Worm (Caenorhabditis elegans) whole organism, early embryonic: Measurements from ENCODE around the gene eif-2Bgamma.
A peak's percentile ranks its signal among the peaks of the same experiment; 100 is the strongest.
"Not testable (repeated sequence)": the region's sequence is repeated elsewhere in the genome, so short reads cannot be mapped to it uniquely, and the experiment has no call there.

ENCODE experiments used
- B0310.2 ChIP-seq: sonication (generic microtip); optimal IDR thresholded peaks from 2 replicates; lab custom pipeline; 2016; ENCODE audit warnings: mild to moderate bottlenecking, missing genetic modification characterization, missing compliant biosample characterization
- F13C5.2 ChIP-seq: sonication (generic microtip); optimal IDR thresholded peaks from 2 replicates; lab custom pipeline; 2017; ENCODE audit warnings: mild to moderate bottlenecking, missing genetic modification characterization, inconsistent platforms, missing compliant biosample characterization
- aly-1 ChIP-seq: sonication (generic microtip); optimal IDR thresholded peaks from 2 replicates; lab custom pipeline; 2016; ENCODE audit warnings: missing genetic modification characterization, missing compliant biosample characterization
- ama-1 ChIP-seq: fragments of 150-350 bp; optimal IDR thresholded peaks from 2 replicates; lab custom pipeline; 2014
- ceh-13 ChIP-seq: fragments of 200-800 bp; sonication (Bioruptor generic); optimal IDR thresholded peaks from 2 replicates; lab custom pipeline; 2018; ENCODE audit warnings: mild to moderate bottlenecking, missing genetic modification characterization, missing compliant biosample characterization
- ceh-36 ChIP-seq: sonication (generic microtip); optimal IDR thresholded peaks from 2 replicates; lab custom pipeline; 2016; ENCODE audit warnings: missing genetic modification characterization, inconsistent platforms, missing compliant biosample characterization
- ets-7 ChIP-seq: sonication (generic microtip); optimal IDR thresholded peaks from 2 replicates; lab custom pipeline; 2016; ENCODE audit warnings: missing genotype, missing genetic modification characterization, missing compliant biosample characterization
- flt-1 ChIP-seq: fragments of 200-800 bp; sonication (Bioruptor generic); IDR thresholded peaks from 2 replicates; pipeline ENCODE4 v1.3.6; 2022; ENCODE audit warnings: missing genetic modification characterization, missing compliant biosample characterization
- hmbx-1 ChIP-seq: sonication (generic microtip); optimal IDR thresholded peaks from 2 replicates; lab custom pipeline; 2016; ENCODE audit warnings: mild to moderate bottlenecking, missing genetic modification characterization, missing compliant biosample characterization
- hmg-4 ChIP-seq: fragments of 200-800 bp; sonication (Bioruptor generic); optimal IDR thresholded peaks from 2 replicates; lab custom pipeline; 2018; ENCODE audit warnings: mild to moderate bottlenecking, missing genetic modification characterization, missing compliant biosample characterization
- hnd-1 ChIP-seq: sonication (generic microtip); optimal IDR thresholded peaks from 2 replicates; lab custom pipeline; 2016; ENCODE audit warnings: missing genetic modification characterization, missing compliant biosample characterization
- pes-1 ChIP-seq: fragments of 200-800 bp; sonication (Bioruptor generic); IDR thresholded peaks from 2 replicates; pipeline ENCODE4 v1.3.6; 2022; ENCODE audit warnings: missing genetic modification reagents, missing genetic modification characterization, missing compliant biosample characterization
- scrt-1 ChIP-seq: fragments of 200-800 bp; sonication (Bioruptor generic); IDR thresholded peaks from 2 replicates; pipeline ENCODE4 v1.3.6; 2022; ENCODE audit warnings: missing genetic modification characterization, missing compliant biosample characterization
- sea-1 ChIP-seq: fragments of 200-800 bp; sonication (Bioruptor generic); conservative IDR thresholded peaks from 2 replicates; pipeline ENCODE4 v1.3.6; 2022; ENCODE audit warnings: missing genetic modification characterization, missing compliant biosample characterization
- tbx-11 ChIP-seq: fragments of 200-800 bp; sonication (Bioruptor generic); IDR thresholded peaks from 2 replicates; pipeline ENCODE4 v1.3.6; 2022; ENCODE audit warnings: missing genetic modification characterization, missing compliant biosample characterization
- tbx-37 ChIP-seq: fragments of 200-800 bp; sonication (Bioruptor generic); conservative IDR thresholded peaks from 2 replicates; pipeline ENCODE4 v1.3.6; 2022; ENCODE audit warnings: missing genetic modification reagents, missing genetic modification characterization, missing compliant biosample characterization
- tra-4 ChIP-seq: sonication (generic microtip); optimal IDR thresholded peaks from 2 replicates; lab custom pipeline; 2017; ENCODE audit warnings: missing genetic modification characterization, missing compliant biosample characterization

The eif-2Bgamma gene

DNA sequence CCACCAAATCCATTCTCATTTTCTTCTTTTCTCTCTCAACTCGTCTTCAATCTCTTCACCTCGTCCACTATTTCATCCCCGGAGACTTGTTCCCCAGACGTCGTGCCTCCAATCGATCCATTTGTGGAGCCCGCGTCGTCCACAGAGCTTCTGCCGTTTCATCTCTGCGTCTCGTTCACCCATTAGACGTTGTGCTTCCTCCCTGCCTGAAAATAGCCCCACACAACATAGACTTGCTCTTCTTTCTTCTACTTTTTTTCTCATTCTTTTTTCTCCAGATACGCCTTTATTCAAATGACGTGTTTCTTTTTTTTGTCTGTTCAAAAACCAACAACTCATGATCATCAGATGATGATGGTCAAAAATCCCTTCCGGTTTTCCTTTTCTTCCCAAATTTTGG lies 25.5 kb upstream of the eif-2Bgamma start:
- no peak for TF ChIP-seq ets-7 (tag; lab: Kevin White, UChicago)
- TF ChIP-seq tra-4 (tag; lab: Kevin White, UChicago) = no peak
- no peak for TF ChIP-seq scrt-1 (GFP tag; lab: Robert Waterston, UW)
- no peak for TF ChIP-seq ceh-13 (GFP tag; lab: Kevin White, UChicago)
- TF ChIP-seq flt-1 (GFP tag; lab: Robert Waterston, UW) = no peak
- TF ChIP-seq hnd-1 (tag; lab: Kevin White, UChicago) = no peak
- TF ChIP-seq sea-1 (GFP tag; lab: Robert Waterston, UW) = no peak
- TF ChIP-seq hmbx-1 (tag; lab: Kevin White, UChicago) = no peak
- TF ChIP-seq tbx-37 = no peak
- TF ChIP-seq tbx-11 (GFP tag; lab: Robert Waterston, UW) = no peak
- no peak for TF ChIP-seq ama-1 (lab: Kevin White, UChicago)
- TF ChIP-seq B0310.2 = no peak
- no peak for TF ChIP-seq ceh-36 (tag; lab: Kevin White, UChicago)
- TF ChIP-seq F13C5.2 = no peak
- no peak for TF ChIP-seq hmg-4 (GFP tag; lab: Kevin White, UChicago)
- TF ChIP-seq aly-1 (tag; lab: Kevin White, UChicago) = no peak
- TF ChIP-seq pes-1 = no peak

DNA sequence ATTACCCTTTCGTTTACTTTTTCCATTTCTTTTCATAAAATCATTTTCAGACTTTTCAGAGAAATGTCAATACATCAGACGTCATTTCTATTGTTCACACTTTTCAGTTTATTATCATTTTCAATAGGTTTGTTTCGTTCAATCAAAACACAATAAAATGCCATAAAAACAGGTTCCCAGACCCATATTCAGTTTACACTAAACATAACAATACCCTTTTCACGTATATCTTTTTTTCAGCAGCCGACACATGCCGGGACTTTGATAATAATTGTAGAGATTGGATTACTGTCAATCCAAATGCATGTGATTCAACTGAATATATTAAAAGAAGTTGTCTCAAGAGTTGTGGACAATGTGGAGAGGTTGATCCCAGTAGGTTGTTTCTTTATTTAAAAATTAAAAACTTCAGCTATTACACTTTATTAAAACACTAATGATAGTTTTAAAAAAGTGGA lies 22.4 kb upstream of the eif-2Bgamma start, which contains the start of gene C15F1.1:
Gene C15F1.1, plus strand, starts transcription at position 51 of the 458 bp plus-strand sequence.
- no peak for TF ChIP-seq tra-4 (tag; lab: Kevin White, UChicago)
- TF ChIP-seq ceh-13 (GFP tag; lab: Kevin White, UChicago) = no peak
- no peak for TF ChIP-seq B0310.2
- no peak for TF ChIP-seq hmbx-1 (tag; lab: Kevin White, UChicago)

DNA sequence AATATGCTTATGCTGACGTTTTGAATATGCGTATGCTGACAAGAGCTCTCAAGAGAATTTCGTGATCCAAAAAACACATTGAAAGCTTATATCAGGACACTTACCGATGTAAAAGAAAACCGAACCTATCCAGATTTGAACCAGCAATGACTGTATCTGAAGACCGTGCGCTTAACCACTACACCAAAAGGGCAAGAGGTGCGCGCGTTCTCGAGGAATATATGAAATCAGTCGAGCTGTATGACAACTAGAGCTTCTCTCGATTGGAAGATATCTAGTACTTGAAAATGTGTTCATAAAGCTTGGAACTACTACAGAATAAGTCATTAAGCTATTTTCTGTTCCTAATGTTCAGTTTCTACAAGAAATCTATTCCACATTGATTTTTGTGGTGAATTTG lies 15.5 kb upstream of the eif-2Bgamma start:
- TF ChIP-seq tbx-37 (0 out of 2 replicates have a peak, but pooled peaks have one; percentile 44), scrt-1 (GFP tag; lab: Robert Waterston, UW) (peak; percentile 66; the same call in 1 of the 2 replicates), tbx-11 (GFP tag; lab: Robert Waterston, UW) (0 out of 2 replicates have a peak, but pooled peaks have one; percentile 57)

DNA sequence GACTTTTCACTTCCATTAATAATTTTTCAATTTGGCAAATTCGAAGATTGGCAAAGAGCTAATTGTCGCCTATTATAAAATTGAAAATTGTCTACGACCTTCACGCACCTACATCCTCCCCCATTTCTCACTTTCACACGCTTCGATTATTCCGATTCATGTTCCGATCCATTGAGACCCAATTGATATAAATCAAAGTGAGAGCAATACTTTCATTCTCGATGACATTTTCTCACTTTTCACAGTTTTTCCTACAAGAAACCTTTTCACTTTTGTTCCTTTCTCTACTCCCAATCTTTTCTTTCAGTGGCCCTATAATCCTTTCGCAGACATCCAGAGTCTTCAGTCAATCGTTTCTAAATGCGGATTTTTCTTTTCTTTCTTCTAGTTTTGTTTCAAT lies 12.2 kb upstream of the eif-2Bgamma start, which contains the start of gene C15F1.2:
Gene C15F1.2, plus strand, starts transcription at position 308 of the 400 bp plus-strand sequence.
- TF ChIP-seq pes-1 (no peak), scrt-1 (GFP tag; lab: Robert Waterston, UW) (no peak), flt-1 (GFP tag; lab: Robert Waterston, UW) (no peak), tbx-37 (no peak), B0310.2 (no peak), tbx-11 (GFP tag; lab: Robert Waterston, UW) (no peak), ets-7 (tag; lab: Kevin White, UChicago) (no peak), ceh-13 (GFP tag; lab: Kevin White, UChicago) (no peak), sea-1 (GFP tag; lab: Robert Waterston, UW) (no peak), ceh-36 (tag; lab: Kevin White, UChicago) (no peak), F13C5.2 (no peak), ama-1 (lab: Kevin White, UChicago) (no peak), aly-1 (tag; lab: Kevin White, UChicago) (no peak)

DNA sequence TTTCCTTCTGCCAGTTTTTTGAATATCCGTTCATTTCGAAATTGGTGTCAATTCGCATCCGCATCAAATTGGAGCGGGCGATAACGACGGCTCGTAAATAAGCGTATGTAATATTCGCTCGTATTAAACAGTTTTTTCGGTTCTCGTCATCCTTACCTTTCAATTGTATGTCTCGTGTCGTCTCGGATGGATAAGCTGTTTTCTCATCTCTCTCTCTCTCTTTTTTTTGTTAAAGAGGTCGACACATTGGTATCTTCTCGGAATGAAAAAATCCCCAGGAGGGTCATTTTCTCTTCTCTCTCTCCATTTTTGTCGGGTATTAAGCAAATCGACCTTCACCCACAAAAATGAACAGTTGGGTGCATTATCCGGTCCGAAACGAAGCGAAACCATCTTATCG lies 11.5 kb upstream of the eif-2Bgamma start:
- no peak for TF ChIP-seq scrt-1 (GFP tag; lab: Robert Waterston, UW)
- TF ChIP-seq ets-7 (tag; lab: Kevin White, UChicago) = no peak
- TF ChIP-seq ceh-36 (tag; lab: Kevin White, UChicago) = no peak
- TF ChIP-seq F13C5.2 = no peak
- TF ChIP-seq ama-1 (lab: Kevin White, UChicago) = no peak

DNA sequence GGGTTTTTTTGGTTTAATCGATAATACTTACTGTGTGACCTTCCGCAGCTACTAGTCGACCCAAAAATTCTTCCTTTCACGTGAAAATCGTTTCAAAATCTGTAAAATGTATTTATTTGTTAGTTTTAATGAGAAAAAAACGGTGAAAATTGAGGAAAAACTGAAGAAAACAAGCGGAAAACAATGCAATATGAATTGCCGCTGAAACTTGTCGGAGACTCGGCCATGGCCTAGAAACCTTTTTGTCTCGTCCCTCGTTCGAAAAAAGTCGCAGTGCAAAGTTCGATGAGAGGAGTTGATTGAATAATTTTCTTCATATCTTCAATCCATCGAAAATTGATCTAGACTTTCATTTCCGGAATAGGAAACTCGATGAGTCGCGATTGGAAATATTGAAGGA lies 10.3 kb upstream of the eif-2Bgamma start, which contains the start of gene C15F1.8:
Gene C15F1.8, minus strand, starts transcription at position 101 of the 400 bp plus-strand sequence.
- not testable (repeated sequence) for TF ChIP-seq hnd-1, hmbx-1, tra-4 (tag; lab: Kevin White, UChicago)

DNA sequence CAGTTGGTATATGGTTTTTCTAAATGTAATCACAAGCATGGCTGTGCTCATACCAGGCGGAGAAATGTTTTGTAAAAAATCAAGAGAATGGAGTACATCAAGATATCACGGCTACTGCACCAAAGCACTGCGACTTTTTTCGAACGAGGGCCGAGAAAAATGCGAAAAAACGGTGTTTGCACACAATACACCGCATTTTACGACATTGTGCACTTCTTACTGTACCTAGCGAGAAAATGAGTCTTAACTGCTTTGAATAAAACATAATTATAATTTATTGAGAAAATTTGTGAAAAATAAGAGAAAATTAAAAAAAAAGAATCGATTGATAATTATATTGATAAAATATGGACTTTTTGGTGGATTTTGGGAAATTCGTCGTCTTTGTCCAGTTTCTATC lies 8.3 kb upstream of the eif-2Bgamma start:
- TF ChIP-seq tra-4 (tag; lab: Kevin White, UChicago) = no peak
- no peak for TF ChIP-seq flt-1 (GFP tag; lab: Robert Waterston, UW)
- no peak for TF ChIP-seq scrt-1 (GFP tag; lab: Robert Waterston, UW)
- no peak for TF ChIP-seq ceh-36 (tag; lab: Kevin White, UChicago)
- no peak for TF ChIP-seq ets-7 (tag; lab: Kevin White, UChicago)
- TF ChIP-seq tbx-37 = no peak
- TF ChIP-seq ama-1 (lab: Kevin White, UChicago) = no peak
- no peak for TF ChIP-seq B0310.2
- no peak for TF ChIP-seq hmbx-1 (tag; lab: Kevin White, UChicago)
- no peak for TF ChIP-seq F13C5.2
- no peak for TF ChIP-seq pes-1
- TF ChIP-seq tbx-11 (GFP tag; lab: Robert Waterston, UW) = no peak
- TF ChIP-seq ceh-13 (GFP tag; lab: Kevin White, UChicago) = no peak
- TF ChIP-seq hnd-1 (tag; lab: Kevin White, UChicago) = no peak
- TF ChIP-seq aly-1 (tag; lab: Kevin White, UChicago) = no peak
- TF ChIP-seq hmg-4 (GFP tag; lab: Kevin White, UChicago) = no peak
- TF ChIP-seq sea-1 (GFP tag; lab: Robert Waterston, UW) = no peak

DNA sequence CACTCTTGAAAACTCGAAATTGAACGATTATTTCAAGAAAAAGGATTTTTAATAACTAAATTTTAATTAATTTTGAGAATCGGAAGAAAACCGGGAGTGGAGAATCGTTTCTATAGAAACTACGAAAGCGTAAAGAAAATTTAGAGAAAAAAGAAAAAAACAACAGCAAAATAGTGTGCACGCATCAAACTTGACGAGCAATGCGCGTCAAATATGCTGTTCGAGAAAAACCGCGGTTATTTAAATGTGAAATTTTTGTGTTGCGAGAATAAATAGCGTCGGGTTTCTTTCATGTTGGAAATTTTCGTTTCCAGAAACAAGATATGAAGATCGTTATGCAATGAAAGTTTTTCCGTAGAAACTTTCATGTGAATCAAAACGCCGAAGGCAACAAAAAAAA lies 6.6 kb upstream of the eif-2Bgamma start:
- TF ChIP-seq hmg-4 (GFP tag; lab: Kevin White, UChicago) (no peak), F13C5.2 (no peak), hmbx-1 (tag; lab: Kevin White, UChicago) (no peak), ceh-36 (tag; lab: Kevin White, UChicago) (no peak), aly-1 (tag; lab: Kevin White, UChicago) (no peak), hnd-1 (tag; lab: Kevin White, UChicago) (no peak), tbx-11 (GFP tag; lab: Robert Waterston, UW) (no peak), sea-1 (GFP tag; lab: Robert Waterston, UW) (no peak), tra-4 (tag; lab: Kevin White, UChicago) (no peak), pes-1 (no peak), flt-1 (GFP tag; lab: Robert Waterston, UW) (no peak), tbx-37 (no peak), ets-7 (tag; lab: Kevin White, UChicago) (no peak), scrt-1 (GFP tag; lab: Robert Waterston, UW) (no peak), B0310.2 (no peak), ceh-13 (GFP tag; lab: Kevin White, UChicago) (no peak), ama-1 (lab: Kevin White, UChicago) (no peak)
